Fruit fly (Drosophila melanogaster): Measurements from ENCODE around the gene CG33642.

- TF ChIP-seq CG7045 (GFP tag; optimal IDR thresholded peaks at IDR 0.05), result no peak
- no peak for TF ChIP-seq CG11617 (GFP tag; optimal IDR thresholded peaks at IDR 0.05)
Observed at dm6 chr2L:13515688-13516037, 14.1 kb upstream of the CG33642 start.

Data from whole organism, adult.